Worm (Caenorhabditis elegans): ENCODE results near the gene Y55F3AR.2.
A peak's percentile ranks its signal among the peaks of the same experiment; 100 is the strongest.

Gene Y55F3AR.2

ce11 chrIV:1063058-1063457 is 31.3 kb upstream of the Y55F3AR.2 start:
- TF ChIP-seq sptf-1 (tag; optimal IDR thresholded peaks at IDR 0.05) = no peak
- TF ChIP-seq hlh-1 (tag; optimal IDR thresholded peaks at IDR 0.05) = no peak
- no peak for TF ChIP-seq blmp-1 (tag; optimal IDR thresholded peaks at IDR 0.05)
- no peak for TF ChIP-seq elt-1 (tag; optimal IDR thresholded peaks at IDR 0.05; ENCODE audit: borderline replicate concordance, insufficient read depth)
- no peak for TF ChIP-seq nhr-237 (tag; optimal IDR thresholded peaks at IDR 0.05)
- TF ChIP-seq unc-39 (tag; optimal IDR thresholded peaks at IDR 0.05) = no peak
- TF ChIP-seq mls-2 (tag; optimal IDR thresholded peaks at IDR 0.05) = no peak
- TF ChIP-seq ztf-11 (tag; optimal IDR thresholded peaks at IDR 0.05) = no peak
- TF ChIP-seq mab-5 (tag; optimal IDR thresholded peaks at IDR 0.05) = no peak
- no peak for TF ChIP-seq flh-1 (GFP tag; optimal IDR thresholded peaks at IDR 0.05)
- TF ChIP-seq nhr-2 (tag; optimal IDR thresholded peaks at IDR 0.05) = no peak
- TF ChIP-seq nhr-28 (tag; optimal IDR thresholded peaks at IDR 0.05) = no peak
- no peak for TF ChIP-seq mep-1 (tag; optimal IDR thresholded peaks at IDR 0.05)
- TF ChIP-seq lin-13 (tag; optimal IDR thresholded peaks at IDR 0.05) = no peak
- TF ChIP-seq nhr-76 (tag; optimal IDR thresholded peaks at IDR 0.05) = no peak
- no peak for TF ChIP-seq lsy-2 (tag; optimal IDR thresholded peaks at IDR 0.05)
- TF ChIP-seq unc-120 (tag; optimal IDR thresholded peaks at IDR 0.05; ENCODE audit: poor library complexity, severe bottlenecking) = no peak
- no peak for TF ChIP-seq ceh-39 (tag; optimal IDR thresholded peaks at IDR 0.05)

ce11 chrIV:1064289-1064848 is 30.0 kb upstream of the Y55F3AR.2 start:
- TF ChIP-seq nhr-237 (tag; optimal IDR thresholded peaks at IDR 0.05) = no peak
- no peak for TF ChIP-seq drap-1 (GFP tag; optimal IDR thresholded peaks at IDR 0.05)
- TF ChIP-seq lin-32 (GFP tag; optimal IDR thresholded peaks at IDR 0.05) = no peak
- no peak for TF ChIP-seq cnd-1 (tag; optimal IDR thresholded peaks at IDR 0.05)

ce11 chrIV:1065569-1065968 is 28.8 kb upstream of the Y55F3AR.2 start:
- no peak for TF ChIP-seq ztf-11 (tag; optimal IDR thresholded peaks at IDR 0.05)
- TF ChIP-seq cnd-1 (tag; optimal IDR thresholded peaks at IDR 0.05) = no peak
- no peak for TF ChIP-seq nhr-237 (tag; optimal IDR thresholded peaks at IDR 0.05)

- TF ChIP-seq pha-4 (tag; optimal IDR thresholded peaks at IDR 0.05) (peak; percentile 16), sptf-1 (tag; optimal IDR thresholded peaks at IDR 0.05) (peak; percentile 51), unc-120 (tag; optimal IDR thresholded peaks at IDR 0.05; ENCODE audit: poor library complexity, severe bottlenecking) (no peak), M03D4.4 (tag; optimal IDR thresholded peaks at IDR 0.05) (peak; percentile 31)
Measured at ce11 chrIV:1067430-1067829, 26.9 kb upstream of the Y55F3AR.2 start, which contains the start of gene znf-782. Gene znf-782 (minus strand): TSS chrIV:1067525.

ce11 chrIV:1068730-1069244 is 25.6 kb upstream of the Y55F3AR.2 start:
- TF ChIP-seq lsy-2 (tag; optimal IDR thresholded peaks at IDR 0.05) (no peak), mep-1 (tag; optimal IDR thresholded peaks at IDR 0.05) (no peak), ztf-11 (tag; optimal IDR thresholded peaks at IDR 0.05) (no peak), nhr-2 (tag; optimal IDR thresholded peaks at IDR 0.05) (no peak), drap-1 (GFP tag; optimal IDR thresholded peaks at IDR 0.05) (no peak), ceh-83 (GFP tag; optimal IDR thresholded peaks at IDR 0.05) (no peak), sptf-1 (tag; optimal IDR thresholded peaks at IDR 0.05) (no peak)

- no peak for TF ChIP-seq bed-3 (GFP tag; optimal IDR thresholded peaks at IDR 0.05)
- no peak for TF ChIP-seq mls-2 (tag; optimal IDR thresholded peaks at IDR 0.05)
- TF ChIP-seq unc-120 (tag; optimal IDR thresholded peaks at IDR 0.05; ENCODE audit: poor library complexity, severe bottlenecking) = no peak
- TF ChIP-seq nhr-237 (tag; optimal IDR thresholded peaks at IDR 0.05) = no peak
- TF ChIP-seq lin-32 (GFP tag; optimal IDR thresholded peaks at IDR 0.05) = no peak
- no peak for TF ChIP-seq elt-3 (tag; optimal IDR thresholded peaks at IDR 0.05)
- TF ChIP-seq ham-2 (GFP tag; optimal IDR thresholded peaks at IDR 0.05) = no peak
- TF ChIP-seq tbx-8 (GFP tag; optimal IDR thresholded peaks at IDR 0.05) = no peak
- TF ChIP-seq snpc-4 (tag; optimal IDR thresholded peaks at IDR 0.05) = no peak
- no peak for TF ChIP-seq ztf-11 (tag; optimal IDR thresholded peaks at IDR 0.05)
- TF ChIP-seq hlh-1 (tag; optimal IDR thresholded peaks at IDR 0.05) = no peak
- TF ChIP-seq nhr-28 (tag; optimal IDR thresholded peaks at IDR 0.05) = no peak
- no peak for TF ChIP-seq sem-2 (GFP tag; optimal IDR thresholded peaks at IDR 0.05)
Measured at ce11 chrIV:1070383-1070782, 24.0 kb upstream of the Y55F3AR.2 start.
